Worm (Caenorhabditis elegans) whole organism, L3 larva: Measurements from ENCODE around the gene pqn-75.
A peak's percentile ranks its signal among the peaks of the same experiment; 100 is the strongest.

ENCODE experiments used
- R02D3.7 ChIP-seq: fragments of 150-350 bp; optimal IDR thresholded peaks from 2 replicates; lab custom pipeline; 2014; ENCODE audit warnings: missing biosample characterization, missing genetic modification characterization
- ZK546.5 ChIP-seq: sonication (generic microtip); optimal IDR thresholded peaks from 2 replicates; lab custom pipeline; 2017; ENCODE audit warnings: missing biosample characterization, missing genetic modification characterization
- aly-2 ChIP-seq: fragments of 150-350 bp; optimal IDR thresholded peaks from 2 replicates; lab custom pipeline; 2014; ENCODE audit warnings: missing biosample characterization, missing genetic modification characterization
- ama-1 ChIP-seq: fragments of 150-350 bp; optimal IDR thresholded peaks from 2 replicates; lab custom pipeline; 2018
- ceh-16 ChIP-seq: sonication (generic microtip); optimal IDR thresholded peaks from 2 replicates; lab custom pipeline; 2017; ENCODE audit warnings: missing biosample characterization, missing genetic modification characterization
- ceh-28 ChIP-seq: fragments of 150-350 bp; optimal IDR thresholded peaks from 2 replicates; lab custom pipeline; 2014; ENCODE audit warnings: missing biosample characterization, missing genetic modification reagents, missing genetic modification characterization
- ceh-82 ChIP-seq: fragments of 150-350 bp; optimal IDR thresholded peaks from 2 replicates; lab custom pipeline; 2014; ENCODE audit warnings: missing biosample characterization, missing genetic modification characterization
- ceh-9 ChIP-seq: sonication (generic microtip); optimal IDR thresholded peaks from 2 replicates; lab custom pipeline; 2018; ENCODE audit warnings: missing biosample characterization, missing genetic modification characterization
- daf-12 ChIP-seq: fragments of 150-350 bp; optimal IDR thresholded peaks from 2 replicates; lab custom pipeline; 2014; ENCODE audit warnings: missing biosample characterization, missing genetic modification reagents, missing genetic modification characterization
- egl-27 ChIP-seq: sonication (generic microtip); optimal IDR thresholded peaks from 4 replicates; lab custom pipeline; 2017; ENCODE audit warnings: missing biosample characterization, missing genetic modification reagents, missing genetic modification characterization
- egl-5 ChIP-seq: fragments of 150-350 bp; optimal IDR thresholded peaks from 2 replicates; lab custom pipeline; 2017; ENCODE audit warnings: missing biosample characterization, missing genetic modification reagents, missing genetic modification characterization, inconsistent platforms
- elt-1 ChIP-seq: fragments of 150-350 bp; optimal IDR thresholded peaks from 2 replicates; lab custom pipeline; 2014; ENCODE audit warnings: missing biosample characterization, missing genetic modification characterization
- elt-2 ChIP-seq: sonication (generic microtip); optimal IDR thresholded peaks from 2 replicates; lab custom pipeline; 2016; ENCODE audit warnings: missing genetic modification reagents, mild to moderate bottlenecking, missing genetic modification characterization, missing compliant biosample characterization
- elt-3 ChIP-seq, 3 experiments: fragments of 150-350 bp in 1 of 3; sonication (generic microtip) in 2 of 3; optimal IDR thresholded peaks; 2 replicates in 2 of 3; 4 replicates in 1 of 3; lab custom pipeline; 2014 to 2017; ENCODE audit warnings: missing biosample characterization in 3 of 3, missing genetic modification characterization in 3 of 3
- eor-1 ChIP-seq, 2 experiments: fragments of 150-350 bp; optimal IDR thresholded peaks; 2 replicates each; lab custom pipeline; 2014 to 2018; ENCODE audit warnings: missing biosample characterization in 2 of 2, missing genetic modification characterization in 2 of 2
- fkh-10 ChIP-seq: sonication (generic microtip); optimal IDR thresholded peaks from 2 replicates; lab custom pipeline; 2017; ENCODE audit warnings: missing biosample characterization, missing genetic modification reagents, missing genetic modification characterization
- fkh-2 ChIP-seq: fragments of 150-350 bp; optimal IDR thresholded peaks from 2 replicates; lab custom pipeline; 2014; ENCODE audit warnings: missing biosample characterization, missing genetic modification reagents, missing genetic modification characterization
- fos-1 ChIP-seq: fragments of 150-350 bp; optimal IDR thresholded peaks from 2 replicates; lab custom pipeline; 2014; ENCODE audit warnings: missing biosample characterization, missing genetic modification characterization
- hmg-11 ChIP-seq: sonication (generic microtip); optimal IDR thresholded peaks from 2 replicates; lab custom pipeline; 2016; ENCODE audit warnings: missing genetic modification characterization, missing compliant biosample characterization
- jun-1 ChIP-seq: fragments of 150-350 bp; optimal IDR thresholded peaks from 2 replicates; lab custom pipeline; 2014; ENCODE audit warnings: missing biosample characterization, missing genetic modification reagents, missing genetic modification characterization
- lin-15B ChIP-seq: fragments of 150-350 bp; optimal IDR thresholded peaks from 2 replicates; lab custom pipeline; 2014; ENCODE audit warnings: missing biosample characterization, missing genetic modification characterization
- lin-39 ChIP-seq: fragments of 150-350 bp; optimal IDR thresholded peaks from 2 replicates; lab custom pipeline; 2018; ENCODE audit warnings: missing biosample characterization, missing genetic modification reagents, missing genetic modification characterization
- lsy-12 ChIP-seq: sonication (generic microtip); optimal IDR thresholded peaks from 2 replicates; lab custom pipeline; 2016; ENCODE audit warnings: mild to moderate bottlenecking, missing genetic modification characterization, missing compliant biosample characterization
- mdl-1 ChIP-seq: fragments of 150-350 bp; optimal IDR thresholded peaks from 2 replicates; lab custom pipeline; 2014; ENCODE audit warnings: missing biosample characterization, missing genetic modification characterization
- mml-1 ChIP-seq: fragments of 150-350 bp; sonication (generic microtip); optimal IDR thresholded peaks from 3 replicates; lab custom pipeline; 2014; ENCODE audit warnings: missing biosample characterization, missing genetic modification characterization
- nfya-1 ChIP-seq: sonication (generic microtip); optimal IDR thresholded peaks from 2 replicates; lab custom pipeline; 2017; ENCODE audit warnings: missing genetic modification characterization, mild to moderate bottlenecking, missing compliant biosample characterization, antibody characterized with exemption, moderate library complexity; ENCODE audit not compliant: insufficient read depth
- nhr-11 ChIP-seq: fragments of 150-350 bp; optimal IDR thresholded peaks from 2 replicates; lab custom pipeline; 2014; ENCODE audit warnings: missing biosample characterization, missing genetic modification characterization
- nhr-12 ChIP-seq: fragments of 150-350 bp; optimal IDR thresholded peaks from 2 replicates; lab custom pipeline; 2014; ENCODE audit warnings: missing biosample characterization, missing genetic modification characterization
- nhr-23 ChIP-seq: fragments of 150-350 bp; optimal IDR thresholded peaks from 2 replicates; lab custom pipeline; 2014; ENCODE audit warnings: missing biosample characterization, missing genetic modification reagents, missing genetic modification characterization
- nhr-237 ChIP-seq: fragments of 150-350 bp; optimal IDR thresholded peaks from 2 replicates; lab custom pipeline; 2014; ENCODE audit warnings: missing biosample characterization, missing genetic modification characterization
- nhr-25 ChIP-seq: sonication (generic microtip); optimal IDR thresholded peaks from 2 replicates; lab custom pipeline; 2017; ENCODE audit warnings: missing biosample characterization, missing genetic modification characterization
- nhr-28 ChIP-seq: fragments of 150-350 bp; optimal IDR thresholded peaks from 2 replicates; lab custom pipeline; 2014; ENCODE audit warnings: missing biosample characterization, missing genetic modification characterization
- nhr-43 ChIP-seq: sonication (generic microtip); optimal IDR thresholded peaks from 2 replicates; lab custom pipeline; 2016; ENCODE audit warnings: mild to moderate bottlenecking, missing genetic modification characterization, missing compliant biosample characterization; ENCODE audit not compliant: poor library complexity, severe bottlenecking
- nhr-67 ChIP-seq: fragments of 150-350 bp; optimal IDR thresholded peaks from 2 replicates; lab custom pipeline; 2014; ENCODE audit warnings: missing biosample characterization, missing genetic modification characterization
- nhr-76 ChIP-seq: fragments of 150-350 bp; sonication (generic microtip); optimal IDR thresholded peaks from 5 replicates; lab custom pipeline; 2014; ENCODE audit warnings: missing biosample characterization, missing genetic modification characterization
- nhr-77 ChIP-seq: fragments of 150-350 bp; optimal IDR thresholded peaks from 2 replicates; lab custom pipeline; 2014; ENCODE audit warnings: missing biosample characterization, missing genetic modification characterization
- pha-4 ChIP-seq: fragments of 150-350 bp; optimal IDR thresholded peaks from 2 replicates; lab custom pipeline; 2014; ENCODE audit warnings: missing biosample characterization, missing genetic modification reagents, missing genetic modification characterization
- pqm-1 ChIP-seq: fragments of 150-350 bp; optimal IDR thresholded peaks from 2 replicates; lab custom pipeline; 2017; ENCODE audit warnings: missing biosample characterization, missing genetic modification characterization, inconsistent platforms
- sea-2 ChIP-seq: fragments of 150-350 bp; sonication (generic microtip); optimal IDR thresholded peaks from 4 replicates; lab custom pipeline; 2014; ENCODE audit warnings: missing biosample characterization, missing genetic modification reagents, missing genetic modification characterization
- skn-1 ChIP-seq: fragments of 150-350 bp; optimal IDR thresholded peaks from 2 replicates; lab custom pipeline; 2014; ENCODE audit warnings: missing biosample characterization, missing genetic modification characterization
- snpc-4 ChIP-seq: fragments of 150-350 bp; optimal IDR thresholded peaks from 2 replicates; lab custom pipeline; 2014; ENCODE audit warnings: missing biosample characterization, missing genetic modification characterization
- tbx-2 ChIP-seq: sonication (generic microtip); optimal IDR thresholded peaks from 2 replicates; lab custom pipeline; 2016; ENCODE audit warnings: mild to moderate bottlenecking, missing genetic modification characterization, missing compliant biosample characterization
- unc-39 ChIP-seq: sonication (generic microtip); optimal IDR thresholded peaks from 4 replicates; lab custom pipeline; 2017; ENCODE audit warnings: missing biosample characterization, missing genetic modification characterization
- unc-62 ChIP-seq: fragments of 150-350 bp; sonication (generic microtip); optimal IDR thresholded peaks from 4 replicates; lab custom pipeline; 2014; ENCODE audit warnings: missing biosample characterization, missing genetic modification reagents, missing genetic modification characterization
- zag-1 ChIP-seq: fragments of 150-350 bp; optimal IDR thresholded peaks from 2 replicates; lab custom pipeline; 2014; ENCODE audit warnings: missing biosample characterization, missing genetic modification characterization
- ztf-11 ChIP-seq: fragments of 150-350 bp; optimal IDR thresholded peaks from 2 replicates; lab custom pipeline; 2014; ENCODE audit warnings: missing biosample characterization, missing genetic modification characterization
- ztf-4 ChIP-seq: fragments of 150-350 bp; optimal IDR thresholded peaks from 2 replicates; lab custom pipeline; 2014; ENCODE audit warnings: missing biosample characterization, missing genetic modification characterization

pqn-75 gene

DNA sequence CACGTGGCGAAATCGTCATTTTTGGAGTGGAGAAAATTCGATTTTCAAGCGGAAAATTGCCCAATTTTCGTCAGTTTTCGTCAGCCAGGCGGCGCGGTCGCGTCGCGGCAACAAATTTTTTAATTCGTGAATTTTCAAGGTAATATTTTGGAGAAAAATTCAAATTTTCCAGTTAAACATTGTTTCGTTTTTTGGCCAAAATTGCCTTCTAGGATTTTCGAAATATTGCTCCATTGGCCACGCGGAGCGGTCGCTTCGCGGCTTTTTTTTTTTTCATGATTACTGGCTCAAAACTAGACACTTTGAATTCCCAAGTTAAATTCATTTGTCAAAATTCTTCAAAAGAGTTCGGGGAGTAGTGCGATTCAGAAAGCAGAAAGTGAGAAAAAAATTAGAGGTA lies 24.5 kb upstream of the pqn-75 start:
- TF ChIP-seq nfya-1 (tag; lab: Kevin White, UChicago) (no peak), nhr-11 (tag; lab: Kevin White, UChicago) (no peak), aly-2 (tag; lab: Kevin White, UChicago) (no peak)

DNA sequence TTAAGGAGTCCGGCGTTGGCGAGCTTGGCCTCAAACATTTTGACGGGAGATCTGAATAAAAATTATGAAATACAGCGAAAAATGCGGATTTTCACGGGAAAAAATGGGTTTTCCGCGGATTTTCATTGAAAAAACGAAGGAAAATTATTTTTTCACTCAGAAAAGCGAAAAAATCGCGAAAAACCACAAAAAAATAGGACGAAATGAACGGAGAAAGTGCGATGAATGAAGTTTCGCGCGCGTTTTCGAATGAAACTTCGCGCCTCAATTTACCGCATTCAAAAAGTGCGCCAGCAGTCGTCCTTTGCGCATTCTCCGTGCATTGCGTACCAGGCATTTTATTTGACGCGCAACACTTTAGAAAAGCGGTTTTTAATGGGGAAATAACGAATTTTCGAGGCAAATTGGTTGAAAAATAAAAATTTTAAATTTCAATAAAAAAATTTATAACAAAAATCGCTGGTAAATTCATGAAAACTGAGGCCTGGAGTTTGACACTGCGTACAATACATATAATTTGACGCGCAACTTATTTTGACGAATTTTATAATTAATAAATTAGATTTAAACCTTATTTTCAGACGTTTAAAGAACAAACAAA lies 22.6 kb upstream of the pqn-75 start, which contains the start of gene pcn-1:
pcn-1 (minus strand) TSS at position 51 of the 601 bp plus-strand sequence.
- TF ChIP-seq ama-1 (peak; percentile 60), ZK546.5 (tag; lab: Kevin White, UChicago) (peak; percentile 56), lin-39 (tag; lab: Kevin White, UChicago) (peak; percentile 80), daf-12 (no peak), aly-2 (tag; lab: Kevin White, UChicago) (no peak), pqm-1 (tag; lab: Kevin White, UChicago) (peak; percentile 44), jun-1 (tag; lab: Kevin White, UChicago) (peak; percentile 85), ceh-16 (tag; lab: Kevin White, UChicago) (no peak), elt-2 (tag; lab: Kevin White, UChicago) (peak; percentile 69), eor-1 (tag; optimal IDR thresholded peaks at IDR 0.05; lab: Kevin White, UChicago) (no peak), nhr-28 (tag; lab: Kevin White, UChicago) (peak; percentile 6), ceh-9 (tag; lab: Kevin White, UChicago) (no peak), nfya-1 (tag; lab: Kevin White, UChicago) (peak; percentile 93), unc-62 (peak; percentile 22), fkh-10 (GFP tag; lab: Kevin White, UChicago) (peak; percentile 80), egl-27 (tag; lab: Kevin White, UChicago) (peak; percentile 47), nhr-12 (no peak), elt-3 (tag; optimal IDR thresholded peaks at IDR 0.05; lab: Kevin White, UChicago) (peak in 1 of 3 experiments; percentile 35), ztf-11 (no peak), nhr-23 (tag; lab: Kevin White, UChicago) (peak; percentile 93), unc-39 (tag; lab: Kevin White, UChicago) (no peak), ceh-28 (tag; lab: Kevin White, UChicago) (peak; percentile 82), nhr-237 (tag; lab: Kevin White, UChicago) (no peak), ztf-4 (tag; lab: Kevin White, UChicago) (peak; percentile 6), elt-1 (peak; percentile 26), skn-1 (peak; percentile 89), nhr-76 (no peak), zag-1 (tag; lab: Kevin White, UChicago) (no peak), tbx-2 (tag; lab: Kevin White, UChicago) (peak; percentile 94), nhr-67 (no peak), mml-1 (tag; lab: Kevin White, UChicago) (no peak), sea-2 (GFP tag; lab: Kevin White, UChicago) (no peak), nhr-25 (peak; percentile 94), hmg-11 (tag; lab: Kevin White, UChicago) (peak; percentile 70), lsy-12 (tag; lab: Kevin White, UChicago) (peak; percentile 95), fkh-2 (tag; lab: Kevin White, UChicago) (no peak), nhr-77 (tag; lab: Kevin White, UChicago) (peak; percentile 51), lin-15B (tag; lab: Kevin White, UChicago) (peak; percentile 95), ceh-82 (tag; lab: Kevin White, UChicago) (peak; percentile 65), egl-5 (tag; lab: Kevin White, UChicago) (peak; percentile 61), snpc-4 (tag; lab: Kevin White, UChicago) (peak; percentile 87), nhr-11 (tag; lab: Kevin White, UChicago) (peak; percentile 28), pha-4 (tag; lab: Kevin White, UChicago) (peak; percentile 93), R02D3.7 (tag; lab: Kevin White, UChicago) (peak; percentile 74), fos-1 (tag; lab: Kevin White, UChicago) (peak; percentile 25), mdl-1 (tag; lab: Kevin White, UChicago) (no peak), nhr-43 (peak; percentile 92)
